Fruit fly (Drosophila melanogaster) whole organism, embryonic: Measurements from ENCODE around the gene pnt.

ENCODE experiments used
- Aef1 ChIP-seq: fragments of 200-800 bp; sonication (Bioruptor generic); IDR thresholded peaks from 3 replicates; pipeline ENCODE4 v1.3.6; 2022; ENCODE audit warnings: missing biosample characterization, missing genetic modification characterization
- Awh ChIP-seq: fragments of 200-800 bp; sonication (Bioruptor generic); IDR thresholded peaks from 2 replicates; pipeline ENCODE4, ENCODE4 v1.3.6; 2022; ENCODE audit warnings: missing biosample characterization, missing genetic modification characterization
- Bteb2 ChIP-seq: fragments of 200-800 bp; sonication (Bioruptor generic); optimal IDR thresholded peaks from 2 replicates; lab custom pipeline; 2016; ENCODE audit warnings: missing biosample characterization, missing genetic modification characterization
- CG10431 ChIP-seq: fragments of 200-800 bp; sonication (Bioruptor generic); optimal IDR thresholded peaks from 3 replicates; lab custom pipeline; 2018; ENCODE audit warnings: missing biosample characterization, mild to moderate bottlenecking, missing genetic modification characterization
- CG10543 ChIP-seq: fragments of 200-800 bp; sonication (Bioruptor generic); optimal IDR thresholded peaks from 3 replicates; lab custom pipeline; 2017; ENCODE audit warnings: missing biosample characterization, mild to moderate bottlenecking, missing genetic modification characterization, moderate library complexity
- CG10979 ChIP-seq: fragments of 200-800 bp; sonication (Bioruptor generic); optimal IDR thresholded peaks from 2 replicates; lab custom pipeline; 2018; ENCODE audit warnings: missing biosample characterization, mild to moderate bottlenecking, missing genetic modification characterization, moderate library complexity
- CG11504 ChIP-seq: fragments of 200-800 bp; sonication (Bioruptor generic); optimal IDR thresholded peaks from 3 replicates; lab custom pipeline; 2019; ENCODE audit warnings: missing biosample characterization, mild to moderate bottlenecking, missing genetic modification characterization, moderate library complexity
- CG12155 ChIP-seq: fragments of 200-800 bp; sonication (Bioruptor generic); optimal IDR thresholded peaks from 3 replicates; lab custom pipeline; 2016; ENCODE audit warnings: missing biosample characterization, missing genetic modification characterization
- CG14710 ChIP-seq: fragments of 200-800 bp; sonication (Bioruptor generic); optimal IDR thresholded peaks from 3 replicates; lab custom pipeline; 2019; ENCODE audit warnings: missing biosample characterization, mild to moderate bottlenecking, missing genetic modification characterization, moderate library complexity
- CG1529 ChIP-seq: fragments of 200-800 bp; sonication (Bioruptor generic); optimal IDR thresholded peaks from 3 replicates; lab custom pipeline; 2018; ENCODE audit warnings: missing biosample characterization, missing genetic modification characterization
- CG16779 ChIP-seq: fragments of 200-800 bp; sonication (Bioruptor generic); IDR thresholded peaks from 2 replicates; pipeline ENCODE4 v1.3.6; 2022; ENCODE audit warnings: missing biosample characterization, missing genetic modification characterization
- CG16813 ChIP-seq: fragments of 200-800 bp; sonication (Bioruptor generic); IDR thresholded peaks from 3 replicates; pipeline ENCODE4 v1.3.6; 2022; ENCODE audit warnings: missing biosample characterization, missing genetic modification characterization; ENCODE audit not compliant: partially characterized antibody
- CG18476 ChIP-seq: fragments of 200-800 bp; sonication (Bioruptor generic); optimal IDR thresholded peaks from 2 replicates; lab custom pipeline; 2016; ENCODE audit warnings: missing biosample characterization, mild to moderate bottlenecking, missing genetic modification characterization
- CG2712 ChIP-seq: fragments of 200-800 bp; optimal IDR thresholded peaks from 3 replicates; lab custom pipeline; 2019; ENCODE audit warnings: missing biosample characterization, mild to moderate bottlenecking, missing genetic modification characterization, moderate library complexity
- CG31441 ChIP-seq: fragments of 200-800 bp; sonication (Bioruptor generic); IDR thresholded peaks from 2 replicates; pipeline ENCODE4 v1.3.6; 2022; ENCODE audit warnings: missing biosample characterization, missing genetic modification characterization
- CG4404 ChIP-seq: fragments of 200-800 bp; sonication (Bioruptor generic); IDR thresholded peaks from 2 replicates; pipeline ENCODE4 v1.3.6; 2022; ENCODE audit warnings: missing biosample characterization, missing genetic modification characterization
- CG4730 ChIP-seq: fragments of 200-800 bp; sonication (Bioruptor generic); IDR thresholded peaks from 2 replicates; pipeline ENCODE4 v1.3.6; 2022; ENCODE audit warnings: missing biosample characterization, missing genetic modification characterization
- CG5953 ChIP-seq: fragments of 200-800 bp; sonication (Bioruptor generic); IDR thresholded peaks from 2 replicates; pipeline ENCODE4 v1.3.6; 2022; ENCODE audit warnings: missing biosample characterization, missing genetic modification characterization
- CG7786 ChIP-seq: fragments of 200-800 bp; sonication (Bioruptor generic); optimal IDR thresholded peaks from 2 replicates; lab custom pipeline; 2016; ENCODE audit warnings: missing biosample characterization, missing genetic modification characterization
- CG8359 ChIP-seq: fragments of 200-800 bp; sonication (Bioruptor generic); optimal IDR thresholded peaks from 2 replicates; lab custom pipeline; 2017; ENCODE audit warnings: missing biosample characterization, mild to moderate bottlenecking, missing genetic modification characterization, borderline replicate concordance
- CG9876 ChIP-seq: fragments of 200-800 bp; sonication (Bioruptor generic); optimal IDR thresholded peaks from 2 replicates; lab custom pipeline; 2016; ENCODE audit warnings: missing biosample characterization, missing genetic modification characterization
- Dad ChIP-seq: fragments of 200-800 bp; sonication (Bioruptor generic); optimal IDR thresholded peaks from 3 replicates; lab custom pipeline; 2016; ENCODE audit warnings: missing biosample characterization, missing genetic modification characterization
- Dip3 ChIP-seq: fragments of 200-800 bp; sonication (Bioruptor generic); optimal IDR thresholded peaks from 3 replicates; lab custom pipeline; 2016; ENCODE audit warnings: missing biosample characterization, missing genetic modification characterization
- E2f1 ChIP-seq: fragments of 200-800 bp; sonication (Bioruptor generic); IDR thresholded peaks from 2 replicates; pipeline ENCODE4 v1.3.6; 2022; ENCODE audit warnings: missing biosample characterization, missing genetic modification characterization
- H2.0 ChIP-seq: fragments of 200-800 bp; sonication (Bioruptor generic); IDR thresholded peaks from 2 replicates; pipeline ENCODE4 v1.3.6; 2022; ENCODE audit warnings: missing biosample characterization, missing genetic modification characterization
- HmgZ ChIP-seq: fragments of 200-800 bp; sonication (Bioruptor generic); optimal IDR thresholded peaks from 2 replicates; lab custom pipeline; 2018; ENCODE audit warnings: missing biosample characterization, mild to moderate bottlenecking, missing genetic modification characterization
- Hr51 ChIP-seq, 2 experiments: fragments of 200-800 bp; sonication (Bioruptor generic); optimal IDR thresholded peaks; 2 replicates in 1 of 2; 3 replicates in 1 of 2; lab custom pipeline; 2016 to 2018; ENCODE audit warnings: missing biosample characterization in 2 of 2, missing genetic modification characterization in 2 of 2, mild to moderate bottlenecking in 1 of 2, moderate library complexity in 1 of 2
- MTF-1 ChIP-seq: fragments of 200-800 bp; sonication (Bioruptor generic); optimal IDR thresholded peaks from 2 replicates; lab custom pipeline; 2018; ENCODE audit warnings: missing biosample characterization, mild to moderate bottlenecking, missing genetic modification characterization, borderline replicate concordance
- Max ChIP-seq: fragments of 200-800 bp; sonication (Bioruptor generic); optimal IDR thresholded peaks from 2 replicates; lab custom pipeline; 2016; ENCODE audit warnings: missing biosample characterization, mild to moderate bottlenecking, missing genetic modification characterization
- Opbp ChIP-seq: fragments of 200-800 bp; sonication (Bioruptor generic); IDR thresholded peaks from 3 replicates; pipeline ENCODE4 v1.3.6; 2022; ENCODE audit warnings: missing biosample characterization, missing genetic modification characterization; ENCODE audit not compliant: partially characterized antibody
- Ravus ChIP-seq: fragments of 200-800 bp; sonication (Bioruptor generic); IDR thresholded peaks from 2 replicates; pipeline ENCODE4 v1.3.6; 2022; ENCODE audit warnings: missing biosample characterization, missing genetic modification characterization
- Sox102F ChIP-seq: fragments of 200-800 bp; sonication (Bioruptor generic); optimal IDR thresholded peaks from 2 replicates; lab custom pipeline; 2018; ENCODE audit warnings: missing biosample characterization, mild to moderate bottlenecking, missing genetic modification characterization, moderate library complexity
- Spps ChIP-seq: fragments of 200-800 bp; sonication (Bioruptor generic); optimal IDR thresholded peaks from 2 replicates; lab custom pipeline; 2018; ENCODE audit warnings: missing biosample characterization, mild to moderate bottlenecking, missing genetic modification characterization
- Stat92E ChIP-seq, 3 experiments: fragments of >200 bp in 2 of 3; fragments of 200-800 bp in 1 of 3; sonication (Bioruptor generic) in 1 of 3; optimal IDR thresholded peaks; 2 replicates each; lab custom pipeline; 2017 to 2019; ENCODE audit warnings: missing biosample characterization in 3 of 3, missing genetic modification characterization in 3 of 3, mild to moderate bottlenecking in 1 of 3, moderate library complexity in 1 of 3
- TFAM ChIP-seq: fragments of 200-800 bp; sonication (Bioruptor generic); optimal IDR thresholded peaks from 2 replicates; lab custom pipeline; 2017; ENCODE audit warnings: missing biosample characterization, missing genetic modification characterization, inconsistent platforms
- Vsx1 ChIP-seq: fragments of 200-800 bp; sonication (Bioruptor generic); optimal IDR thresholded peaks from 2 replicates; lab custom pipeline; 2017; ENCODE audit warnings: missing biosample characterization, mild to moderate bottlenecking, missing genetic modification characterization, missing genetic modification reagents
- al ChIP-seq: fragments of 200-800 bp; sonication (Bioruptor generic); IDR thresholded peaks from 2 replicates; pipeline ENCODE4 v1.3.6; 2022; ENCODE audit warnings: missing biosample characterization, missing genetic modification characterization
- ato ChIP-seq: fragments of 200-800 bp; sonication (Bioruptor generic); IDR thresholded peaks from 2 replicates; pipeline ENCODE4 v1.3.6; 2022; ENCODE audit warnings: missing biosample characterization, missing genetic modification characterization; ENCODE audit not compliant: partially characterized antibody
- bsh ChIP-seq, 2 experiments: fragments of 200-800 bp; sonication (Bioruptor generic); optimal IDR thresholded peaks; 2 replicates each; lab custom pipeline; 2017 to 2018; ENCODE audit warnings: mild to moderate bottlenecking in 2 of 2, missing biosample characterization in 2 of 2, missing genetic modification characterization in 2 of 2, moderate library complexity in 1 of 2
- gce ChIP-seq: fragments of 200-800 bp; sonication (Bioruptor generic); IDR thresholded peaks from 3 replicates; pipeline ENCODE4 v1.3.6; 2022; ENCODE audit warnings: missing biosample characterization, missing genetic modification characterization
- hb ChIP-seq: fragments of 200-800 bp; sonication (Bioruptor generic); IDR thresholded peaks from 3 replicates; pipeline ENCODE4 v1.3.6; 2022; ENCODE audit warnings: missing biosample characterization, missing genetic modification characterization; ENCODE audit not compliant: partially characterized antibody
- hkb ChIP-seq, 2 experiments: fragments of 200-800 bp in 1 of 2; fragments of >200 bp in 1 of 2; sonication (Bioruptor generic) in 1 of 2; IDR thresholded peaks in 1 of 2; optimal IDR thresholded peaks in 1 of 2; 2 replicates each; pipeline versions ENCODE4 v1.3.6 to Lab custom; 2017 to 2022; ENCODE audit warnings: missing biosample characterization in 1 of 2, missing genetic modification characterization in 1 of 2
- mirr ChIP-seq: fragments of 200-800 bp; sonication (Bioruptor generic); optimal IDR thresholded peaks from 3 replicates; lab custom pipeline; 2018; ENCODE audit warnings: missing biosample characterization, mild to moderate bottlenecking, missing genetic modification characterization
- mld ChIP-seq: fragments of 200-800 bp; sonication (Bioruptor generic); IDR thresholded peaks from 3 replicates; pipeline ENCODE4 v1.3.6; 2022; ENCODE audit warnings: missing biosample characterization, missing genetic modification characterization; ENCODE audit not compliant: partially characterized antibody
- nom ChIP-seq: fragments of 200-800 bp; sonication (Bioruptor generic); optimal IDR thresholded peaks from 2 replicates; lab custom pipeline; 2017; ENCODE audit warnings: missing biosample characterization, missing genetic modification characterization, mild to moderate bottlenecking, moderate library complexity, missing genetic modification reagents
- tx ChIP-seq: fragments of 200-800 bp; sonication (Bioruptor generic); optimal IDR thresholded peaks from 2 replicates; lab custom pipeline; 2016; ENCODE audit warnings: missing biosample characterization, missing genetic modification characterization
- zf30C ChIP-seq: fragments of 200-800 bp; sonication (Bioruptor generic); optimal IDR thresholded peaks from 3 replicates; lab custom pipeline; 2018; ENCODE audit warnings: missing biosample characterization, mild to moderate bottlenecking, missing genetic modification characterization
- zfh2 ChIP-seq: fragments of 200-800 bp; sonication (Bioruptor generic); optimal IDR thresholded peaks from 2 replicates; lab custom pipeline; 2016; ENCODE audit warnings: missing biosample characterization, missing genetic modification characterization

Gene pnt

dm6 chr3R:23280806-23281257 lies 65.1 kb downstream of the pnt start, which contains the start of the genes orb and Cdc16 (continued):
- TF ChIP-seq CG16779 (GFP tag; lab: Robert Waterston, UW) (peak; percentile 86), Dad (GFP tag; lab: Kevin White, UChicago) (peak; percentile 54), zf30C (GFP tag; lab: Kevin White, UChicago) (peak; percentile 97), mld (GFP tag; lab: Robert Waterston, UW) (no peak), E2f1 (peak; percentile 94), TFAM (GFP tag; lab: Kevin White, UChicago) (peak; percentile 43), nom (GFP tag; lab: Kevin White, UChicago) (peak; percentile 64), CG12155 (GFP tag; lab: Kevin White, UChicago) (peak; percentile 91), Ravus (GFP tag; lab: Robert Waterston, UW) (peak; percentile 75), al (GFP tag; lab: Robert Waterston, UW) (peak; percentile 83), CG4404 (peak; percentile 67), CG11504 (tag; lab: Kevin White, UChicago) (peak; percentile 92), zfh2 (peak; percentile 86), tx (GFP tag; lab: Kevin White, UChicago) (peak; percentile 65), hkb (optimal IDR thresholded peaks at IDR 0.05; lab: Kevin White, UChicago) (no peak), hkb (GFP tag; IDR thresholded peaks at IDR 0.05; lab: Robert Waterston, UW) (peak; percentile 94), Dip3 (GFP tag; lab: Kevin White, UChicago) (peak; percentile 74), CG16813 (GFP tag; lab: Robert Waterston, UW) (no peak), Sox102F (GFP tag; lab: Kevin White, UChicago) (peak; percentile 95), Stat92E (GFP tag; optimal IDR thresholded peaks at IDR 0.05; lab: Kevin White, UChicago) (peak in 1 of 3 experiments; percentile 59), Max (GFP tag; lab: Kevin White, UChicago) (peak; percentile 82), MTF-1 (GFP tag; lab: Kevin White, UChicago) (peak; percentile 80), HmgZ (tag; lab: Kevin White, UChicago) (peak; percentile 91), bsh (GFP tag; optimal IDR thresholded peaks at IDR 0.05; lab: Kevin White, UChicago) (peak; percentile 49 to 95), CG10543 (GFP tag; lab: Kevin White, UChicago) (peak; percentile 83), CG10431 (GFP tag; lab: Kevin White, UChicago) (peak; percentile 60), CG4730 (GFP tag; lab: Robert Waterston, UW) (peak; percentile 89), CG2712 (peak; percentile 94), Spps (tag; lab: Kevin White, UChicago) (peak; percentile 90), mirr (GFP tag; lab: Kevin White, UChicago) (peak; percentile 55), hb (no peak), Aef1 (GFP tag; lab: Robert Waterston, UW) (peak; percentile 91), Bteb2 (GFP tag; lab: Kevin White, UChicago) (peak; percentile 69), Hr51 (GFP tag; optimal IDR thresholded peaks at IDR 0.05; lab: Kevin White, UChicago) (peak; percentile 74 to 94), Vsx1 (peak; percentile 71), gce (GFP tag; lab: Robert Waterston, UW) (peak; percentile 90), CG9876 (GFP tag; lab: Kevin White, UChicago) (peak; percentile 47), CG8359 (GFP tag; lab: Kevin White, UChicago) (peak; percentile 43), CG31441 (GFP tag; lab: Robert Waterston, UW) (peak; percentile 95), CG14710 (tag; lab: Kevin White, UChicago) (peak; percentile 91), CG10979 (tag; lab: Kevin White, UChicago) (peak; percentile 90), CG18476 (GFP tag; lab: Kevin White, UChicago) (peak; percentile 87), ato (GFP tag; lab: Robert Waterston, UW) (no peak), H2.0 (GFP tag; lab: Robert Waterston, UW) (peak; percentile 94), CG5953 (GFP tag; lab: Robert Waterston, UW) (peak; percentile 72), Opbp (GFP tag; lab: Robert Waterston, UW) (0 out of 3 replicates have a peak, but pooled peaks have one; percentile 22), CG7786 (GFP tag; lab: Kevin White, UChicago) (peak; percentile 51), CG1529 (peak; percentile 76), Awh (GFP tag; lab: Robert Waterston, UW) (peak; percentile 91)
